Fruit fly (Drosophila melanogaster) whole organism, embryonic: ENCODE results near the gene CG13258.
A peak's percentile ranks its signal among the peaks of the same experiment; 100 is the strongest.

Experiments
- ATbp ChIP-seq: fragments of 200-800 bp; sonication (Bioruptor generic); optimal IDR thresholded peaks from 2 replicates; lab custom pipeline; 2017; ENCODE audit warnings: missing biosample characterization, mild to moderate bottlenecking, missing genetic modification characterization, missing genetic modification reagents
- CG10209 ChIP-seq: fragments of 200-800 bp; sonication (Bioruptor generic); optimal IDR thresholded peaks from 3 replicates; lab custom pipeline; 2017; ENCODE audit warnings: missing biosample characterization, mild to moderate bottlenecking, missing genetic modification characterization, missing genetic modification reagents
- CG10959 ChIP-seq: fragments of 200-800 bp; sonication (Bioruptor generic); IDR thresholded peaks from 2 replicates; pipeline ENCODE4 v1.3.6; 2022; ENCODE audit warnings: missing biosample characterization, missing genetic modification characterization
- CG11398 ChIP-seq: fragments of 200-800 bp; sonication (Bioruptor generic); optimal IDR thresholded peaks from 2 replicates; lab custom pipeline; 2016; ENCODE audit warnings: missing biosample characterization, missing genetic modification characterization
- CG12071 ChIP-seq: fragments of 200-800 bp; sonication (Bioruptor generic); optimal IDR thresholded peaks from 3 replicates; lab custom pipeline; 2018; ENCODE audit warnings: missing biosample characterization, mild to moderate bottlenecking, missing genetic modification characterization
- CG12769 ChIP-seq: fragments of 200-800 bp; sonication (Bioruptor generic); optimal IDR thresholded peaks from 2 replicates; lab custom pipeline; 2019; ENCODE audit warnings: missing biosample characterization, mild to moderate bottlenecking, missing genetic modification characterization, moderate library complexity
- CG13624 ChIP-seq: fragments of 200-800 bp; sonication (Bioruptor generic); optimal IDR thresholded peaks from 2 replicates; lab custom pipeline; 2016; ENCODE audit warnings: missing biosample characterization, missing genetic modification characterization
- CG14441 ChIP-seq: fragments of 200-800 bp; sonication (Bioruptor generic); IDR thresholded peaks from 2 replicates; pipeline ENCODE4 v1.3.6; 2022; ENCODE audit warnings: missing biosample characterization, missing genetic modification characterization
- CG14965 ChIP-seq: fragments of 200-800 bp; sonication (Bioruptor generic); optimal IDR thresholded peaks from 2 replicates; lab custom pipeline; 2016; ENCODE audit warnings: missing biosample characterization, missing genetic modification characterization, borderline replicate concordance
- CG15479 ChIP-seq: fragments of 200-800 bp; sonication (Bioruptor generic); optimal IDR thresholded peaks from 3 replicates; lab custom pipeline; 2019; ENCODE audit warnings: missing biosample characterization, mild to moderate bottlenecking, missing genetic modification characterization, moderate library complexity
- CG15514 ChIP-seq: fragments of 200-800 bp; sonication (Bioruptor generic); optimal IDR thresholded peaks from 3 replicates; lab custom pipeline; 2017; ENCODE audit warnings: missing biosample characterization, missing genetic modification characterization, mild to moderate bottlenecking, moderate library complexity, missing genetic modification reagents
- CG15601 ChIP-seq: fragments of 200-800 bp; sonication (Bioruptor generic); optimal IDR thresholded peaks from 3 replicates; lab custom pipeline; 2019; ENCODE audit warnings: missing biosample characterization, mild to moderate bottlenecking, missing genetic modification characterization, moderate library complexity
- CG17568 ChIP-seq: fragments of 200-800 bp; sonication (Bioruptor generic); optimal IDR thresholded peaks from 2 replicates; lab custom pipeline; 2018; ENCODE audit warnings: missing biosample characterization, mild to moderate bottlenecking, missing genetic modification characterization, moderate library complexity
- CG18011 ChIP-seq: fragments of 200-800 bp; sonication (Bioruptor generic); optimal IDR thresholded peaks from 2 replicates; lab custom pipeline; 2017; ENCODE audit warnings: missing biosample characterization, missing genetic modification characterization, mild to moderate bottlenecking, moderate library complexity, missing genotype
- CG2116 ChIP-seq: fragments of 200-800 bp; sonication (Bioruptor generic); optimal IDR thresholded peaks from 3 replicates; lab custom pipeline; 2018; ENCODE audit warnings: missing biosample characterization, mild to moderate bottlenecking, missing genetic modification characterization
- CG2712 ChIP-seq: fragments of 200-800 bp; optimal IDR thresholded peaks from 3 replicates; lab custom pipeline; 2019; ENCODE audit warnings: missing biosample characterization, mild to moderate bottlenecking, missing genetic modification characterization, moderate library complexity
- CG4424 ChIP-seq: fragments of 200-800 bp; sonication (Bioruptor generic); optimal IDR thresholded peaks from 3 replicates; lab custom pipeline; 2016; ENCODE audit warnings: missing biosample characterization, missing genetic modification characterization
- CG4820 ChIP-seq: fragments of 200-800 bp; sonication (Bioruptor generic); optimal IDR thresholded peaks from 3 replicates; lab custom pipeline; 2016; ENCODE audit warnings: missing biosample characterization, missing genetic modification characterization
- CG6175 ChIP-seq: fragments of 200-800 bp; sonication (Bioruptor generic); IDR thresholded peaks from 3 replicates; pipeline ENCODE4 v1.3.6; 2022; ENCODE audit warnings: missing biosample characterization, missing genetic modification characterization
- CG7556 ChIP-seq: fragments of 200-800 bp; sonication (Bioruptor generic); optimal IDR thresholded peaks from 2 replicates; lab custom pipeline; 2017; ENCODE audit warnings: missing biosample characterization, mild to moderate bottlenecking, missing genetic modification characterization
- CG7928 ChIP-seq: fragments of 200-800 bp; sonication (Bioruptor generic); optimal IDR thresholded peaks from 2 replicates; lab custom pipeline; 2017; ENCODE audit warnings: missing biosample characterization, mild to moderate bottlenecking, missing genetic modification characterization
- CG8924 ChIP-seq: fragments of 200-800 bp; optimal IDR thresholded peaks from 3 replicates; lab custom pipeline; 2019; ENCODE audit warnings: missing biosample characterization, mild to moderate bottlenecking, missing genetic modification characterization, moderate library complexity
- CG9215 ChIP-seq: fragments of 200-800 bp; sonication (Bioruptor generic); IDR thresholded peaks from 2 replicates; pipeline ENCODE4 v1.3.6; 2022; ENCODE audit warnings: missing biosample characterization, missing genetic modification characterization
- CG9437 ChIP-seq: fragments of 200-800 bp; sonication (Bioruptor generic); optimal IDR thresholded peaks from 2 replicates; lab custom pipeline; 2018; ENCODE audit warnings: missing biosample characterization, mild to moderate bottlenecking, missing genetic modification characterization
- CG9876 ChIP-seq: fragments of 200-800 bp; sonication (Bioruptor generic); optimal IDR thresholded peaks from 2 replicates; lab custom pipeline; 2016; ENCODE audit warnings: missing biosample characterization, missing genetic modification characterization
- Camta ChIP-seq: fragments of 200-800 bp; sonication (Bioruptor generic); optimal IDR thresholded peaks from 2 replicates; lab custom pipeline; 2016; ENCODE audit warnings: missing biosample characterization, missing genetic modification characterization
- CkIIα-i1 ChIP-seq: fragments of 200-800 bp; sonication (Bioruptor generic); IDR thresholded peaks from 2 replicates; pipeline ENCODE4 v1.3.6; 2022; ENCODE audit warnings: missing biosample characterization, missing genetic modification characterization
- GATAe ChIP-seq: fragments of 200-800 bp; sonication (Bioruptor generic); conservative IDR thresholded peaks from 2 replicates; pipeline ENCODE4 v1.3.6; 2022; ENCODE audit warnings: missing biosample characterization, missing genetic modification characterization
- Hand ChIP-seq: fragments of 200-800 bp; sonication (Bioruptor generic); optimal IDR thresholded peaks from 2 replicates; lab custom pipeline; 2017; ENCODE audit warnings: mild to moderate bottlenecking, missing biosample characterization, missing genetic modification reagents, missing genetic modification characterization
- Jarid2 ChIP-seq: fragments of 200-800 bp; sonication (Bioruptor generic); optimal IDR thresholded peaks from 3 replicates; lab custom pipeline; 2017; ENCODE audit warnings: mild to moderate bottlenecking, missing biosample characterization, missing genetic modification reagents, missing genetic modification characterization
- NK7.1 ChIP-seq: fragments of 200-800 bp; sonication (Bioruptor generic); optimal IDR thresholded peaks from 3 replicates; lab custom pipeline; 2016; ENCODE audit warnings: missing biosample characterization, missing genetic modification characterization
- Sry-β ChIP-seq: fragments of 200-800 bp; sonication (Bioruptor generic); optimal IDR thresholded peaks from 2 replicates; lab custom pipeline; 2018; ENCODE audit warnings: missing biosample characterization, mild to moderate bottlenecking, missing genetic modification characterization, moderate library complexity
- YL-1 ChIP-seq: fragments of 200-800 bp; sonication (Bioruptor generic); optimal IDR thresholded peaks from 3 replicates; lab custom pipeline; 2017; ENCODE audit warnings: missing biosample characterization, mild to moderate bottlenecking, missing genetic modification characterization
- abd-A ChIP-seq: fragments of 200-800 bp; sonication (Bioruptor generic); optimal IDR thresholded peaks from 3 replicates; lab custom pipeline; 2019; ENCODE audit warnings: missing biosample characterization, mild to moderate bottlenecking, missing genetic modification characterization, moderate library complexity
- ash1 ChIP-seq: fragments of 200-800 bp; sonication (Bioruptor generic); optimal IDR thresholded peaks from 2 replicates; lab custom pipeline; 2018; ENCODE audit warnings: missing biosample characterization, mild to moderate bottlenecking, missing genetic modification characterization
- chif ChIP-seq, 2 experiments: fragments of 200-800 bp; sonication (Bioruptor generic); optimal IDR thresholded peaks; 3 replicates each; lab custom pipeline; 2016; ENCODE audit warnings: missing biosample characterization in 2 of 2, missing genetic modification characterization in 2 of 2
- cwo ChIP-seq: fragments of 200-800 bp; sonication (Bioruptor generic); optimal IDR thresholded peaks from 3 replicates; lab custom pipeline; 2017; ENCODE audit warnings: missing biosample characterization, missing genetic modification characterization, mild to moderate bottlenecking, moderate library complexity, missing genetic modification reagents
- exex ChIP-seq: fragments of 200-800 bp; sonication (Bioruptor generic); optimal IDR thresholded peaks from 4 replicates; lab custom pipeline; 2018; ENCODE audit warnings: missing biosample characterization, mild to moderate bottlenecking, missing genetic modification characterization, moderate library complexity
- gcm ChIP-seq: fragments of 200-800 bp; sonication (Bioruptor generic); optimal IDR thresholded peaks from 2 replicates; lab custom pipeline; 2019; ENCODE audit warnings: missing biosample characterization, mild to moderate bottlenecking, missing genetic modification characterization, moderate library complexity
- gem ChIP-seq: fragments of 200-800 bp; sonication (Bioruptor generic); optimal IDR thresholded peaks from 2 replicates; lab custom pipeline; 2019; ENCODE audit warnings: missing biosample characterization, mild to moderate bottlenecking, missing genetic modification characterization, moderate library complexity
- gsb-n ChIP-seq: fragments of 200-800 bp; sonication (Bioruptor generic); optimal IDR thresholded peaks from 3 replicates; lab custom pipeline; 2018; ENCODE audit warnings: missing biosample characterization, mild to moderate bottlenecking, missing genetic modification characterization
- insv ChIP-seq, 2 experiments: fragments of 200-800 bp; sonication (Bioruptor generic); optimal IDR thresholded peaks; 3 replicates each; lab custom pipeline; 2016 to 2018; ENCODE audit warnings: missing biosample characterization in 2 of 2, missing genetic modification characterization in 2 of 2
- mld ChIP-seq: fragments of 200-800 bp; sonication (Bioruptor generic); IDR thresholded peaks from 3 replicates; pipeline ENCODE4 v1.3.6; 2022; ENCODE audit warnings: missing biosample characterization, missing genetic modification characterization; ENCODE audit not compliant: partially characterized antibody
- onecut ChIP-seq: fragments of 200-800 bp; sonication (Bioruptor generic); IDR thresholded peaks from 2 replicates; pipeline ENCODE4 v1.3.6; 2022; ENCODE audit warnings: missing biosample characterization, missing genetic modification characterization
- slou ChIP-seq: fragments of 200-800 bp; sonication (Bioruptor generic); optimal IDR thresholded peaks from 3 replicates; lab custom pipeline; 2016; ENCODE audit warnings: missing biosample characterization, missing genetic modification characterization
- sqz ChIP-seq: fragments of 200-800 bp; sonication (Bioruptor generic); optimal IDR thresholded peaks from 3 replicates; lab custom pipeline; 2018; ENCODE audit warnings: missing biosample characterization, mild to moderate bottlenecking, missing genetic modification characterization
- ssp ChIP-seq: fragments of 200-800 bp; sonication (Bioruptor generic); IDR thresholded peaks from 2 replicates; pipeline ENCODE4 v1.3.6; 2022; ENCODE audit warnings: missing biosample characterization, missing genetic modification characterization
- sug ChIP-seq: fragments of 200-800 bp; optimal IDR thresholded peaks from 2 replicates; lab custom pipeline; 2019; ENCODE audit warnings: missing biosample characterization, mild to moderate bottlenecking, missing genetic modification characterization, moderate library complexity

CG13258 gene

DNA sequence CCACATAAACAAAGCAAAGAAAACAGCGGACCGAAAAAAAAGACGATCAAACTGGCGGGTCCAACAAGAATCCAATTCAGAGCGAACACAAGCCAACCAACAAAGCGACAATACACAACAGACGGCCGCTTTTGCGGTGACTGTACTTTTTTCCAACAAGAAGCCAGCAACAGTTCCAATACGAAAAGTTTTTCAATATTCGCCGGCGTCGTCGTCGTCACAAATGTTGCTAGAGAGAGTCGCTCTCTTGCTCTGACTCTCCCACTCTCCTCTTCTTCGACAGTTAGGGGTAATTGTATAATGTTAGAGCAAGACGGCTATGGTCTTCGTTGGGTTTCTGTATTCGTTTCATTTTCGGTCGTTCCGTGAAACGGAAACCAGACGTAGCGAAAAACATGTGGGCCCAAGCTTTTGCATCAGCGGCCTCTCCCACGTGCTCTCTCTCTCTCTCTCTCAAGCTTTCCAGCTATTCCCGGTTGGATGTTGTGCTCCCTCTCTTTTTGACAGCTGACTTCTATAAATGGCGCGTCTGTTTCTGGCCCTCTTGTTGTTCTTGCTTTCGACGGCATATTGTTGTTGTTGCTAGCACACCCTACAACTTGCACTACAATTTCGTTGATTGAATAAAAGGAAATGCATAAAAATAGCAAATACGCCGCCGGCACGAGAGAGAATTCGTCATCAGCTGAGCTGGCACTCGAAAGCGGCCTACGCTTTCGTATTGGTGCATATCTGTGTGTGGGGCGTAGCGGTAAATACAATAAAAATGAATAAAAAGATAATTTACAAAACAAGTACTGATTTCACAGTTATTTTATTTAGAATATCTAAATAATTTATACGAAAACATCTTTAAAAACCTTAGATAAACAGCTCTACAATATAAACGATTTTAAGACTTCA, 23.3 kb downstream of the CG13258 start (continued):
- TF ChIP-seq CG15514 (GFP tag; lab: Kevin White, UChicago) (peak; percentile 91), CG10209 (GFP tag; lab: Kevin White, UChicago) (peak; percentile 41), cwo (peak; percentile 73), CG9437 (peak; percentile 66), slou (GFP tag; lab: Kevin White, UChicago) (no peak), CG18011 (GFP tag; lab: Kevin White, UChicago) (peak; percentile 49), CG15479 (GFP tag; lab: Kevin White, UChicago) (no peak), CG4820 (GFP tag; lab: Kevin White, UChicago) (no peak), CG14965 (GFP tag; lab: Kevin White, UChicago) (peak; percentile 17), sug (tag; lab: Kevin White, UChicago) (peak; percentile 78), CG11398 (GFP tag; lab: Kevin White, UChicago) (peak; percentile 44), gem (no peak), ATbp (GFP tag; lab: Kevin White, UChicago) (peak; percentile 90), Jarid2 (peak; percentile 76), ash1 (GFP tag; lab: Kevin White, UChicago) (peak; percentile 94), CG13624 (GFP tag; lab: Kevin White, UChicago) (peak; percentile 80), CkIIα-i1 (GFP tag; lab: Robert Waterston, UW) (no peak), gsb-n (tag; lab: Kevin White, UChicago) (peak; percentile 27), chif (GFP tag; optimal IDR thresholded peaks at IDR 0.05; lab: Kevin White, UChicago) (no peak), mld (no peak), exex (peak; percentile 67), CG14441 (no peak), CG12769 (tag; lab: Kevin White, UChicago) (peak; percentile 98), CG10959 (GFP tag; lab: Robert Waterston, UW) (no peak), Camta (GFP tag; lab: Kevin White, UChicago) (no peak), YL-1 (GFP tag; lab: Kevin White, UChicago) (peak; percentile 98), NK7.1 (GFP tag; lab: Kevin White, UChicago) (peak; percentile 39), CG2116 (peak; percentile 71), CG17568 (GFP tag; lab: Kevin White, UChicago) (peak; percentile 94), gcm (GFP tag; lab: Kevin White, UChicago) (peak; percentile 92), CG2712 (tag; lab: Kevin White, UChicago) (peak; percentile 53), Sry-β (peak; percentile 52), abd-A (tag; lab: Kevin White, UChicago) (peak; percentile 94), CG7928 (no peak), CG9876 (GFP tag; lab: Kevin White, UChicago) (no peak), CG7556 (GFP tag; lab: Kevin White, UChicago) (peak; percentile 24), Hand (peak; percentile 93), insv (GFP tag; optimal IDR thresholded peaks at IDR 0.05; lab: Kevin White, UChicago) (peak; percentile 99 to 100), ssp (GFP tag; lab: Robert Waterston, UW) (no peak), CG15601 (tag; lab: Kevin White, UChicago) (peak; percentile 77), CG9215 (GFP tag; lab: Robert Waterston, UW) (no peak), onecut (peak; percentile 87), CG12071 (GFP tag; lab: Kevin White, UChicago) (peak; percentile 92), CG8924 (tag; lab: Kevin White, UChicago) (peak; percentile 83), sqz (GFP tag; lab: Kevin White, UChicago) (peak; percentile 92), GATAe (GFP tag; lab: Robert Waterston, UW) (no peak), CG6175 (GFP tag; lab: Robert Waterston, UW) (no peak), CG4424 (GFP tag; lab: Kevin White, UChicago) (peak; percentile 33)
